Worm (Caenorhabditis elegans) whole organism, L1 larva: Measurements from ENCODE around the gene pkhm-2.

Experiments
- aly-2 ChIP-seq: fragments of 150-350 bp; optimal IDR thresholded peaks from 2 replicates; lab custom pipeline; 2014; ENCODE audit warnings: missing biosample characterization, missing genetic modification characterization
- blmp-1 ChIP-seq: fragments of 150-350 bp; optimal IDR thresholded peaks from 2 replicates; lab custom pipeline; 2014; ENCODE audit warnings: missing biosample characterization, missing genetic modification characterization
- efl-1 ChIP-seq, 4 experiments: fragments of 150-350 bp; optimal IDR thresholded peaks in 3 of 4; peaks in 1 of 4; 1 replicate in 1 of 4; 2 replicates in 3 of 4; lab custom pipeline; 2014; ENCODE audit warnings: missing biosample characterization in 2 of 4, missing genetic modification characterization in 2 of 4, missing genetic modification reagents in 2 of 4
- fkh-10 ChIP-seq: sonication (generic microtip); optimal IDR thresholded peaks from 2 replicates; lab custom pipeline; 2017; ENCODE audit warnings: missing biosample characterization, missing genetic modification reagents, missing genetic modification characterization
- lin-13 ChIP-seq: fragments of 150-350 bp; optimal IDR thresholded peaks from 2 replicates; lab custom pipeline; 2014; ENCODE audit warnings: missing biosample characterization, missing genetic modification reagents, missing genetic modification characterization
- nhr-11 ChIP-seq: fragments of 150-350 bp; optimal IDR thresholded peaks from 2 replicates; lab custom pipeline; 2014; ENCODE audit warnings: missing biosample characterization, missing genetic modification characterization
- nhr-76 ChIP-seq: sonication (generic microtip); optimal IDR thresholded peaks from 2 replicates; lab custom pipeline; 2017; ENCODE audit warnings: missing biosample characterization, missing genetic modification characterization
- skn-1 ChIP-seq: fragments of 150-350 bp; optimal IDR thresholded peaks from 2 replicates; lab custom pipeline; 2014; ENCODE audit warnings: missing biosample characterization, missing genetic modification characterization
- zag-1 ChIP-seq: fragments of 150-350 bp; optimal IDR thresholded peaks from 2 replicates; lab custom pipeline; 2014; ENCODE audit warnings: missing biosample characterization, missing genetic modification characterization

- TF ChIP-seq fkh-10 (GFP tag; lab: Kevin White, UChicago) (no peak), nhr-11 (tag; lab: Kevin White, UChicago) (no peak), blmp-1 (tag; lab: Kevin White, UChicago) (no peak), aly-2 (tag; lab: Kevin White, UChicago) (no peak), lin-13 (GFP tag; lab: Kevin White, UChicago) (no peak), nhr-76 (tag; lab: Kevin White, UChicago) (no peak), zag-1 (tag; lab: Kevin White, UChicago) (no peak), efl-1 (optimal IDR thresholded peaks at IDR 0.05; lab: Kevin White, UChicago) (no peak), efl-1 (GFP tag; optimal IDR thresholded peaks at IDR 0.05 in 1 of 2; lab: Kevin White, UChicago) (no peak), skn-1 (tag; lab: Kevin White, UChicago) (no peak)
These were observed 32.9 kb downstream of the pkhm-2 start for ce11 chrX:15148389-15148788.
